Worm (Caenorhabditis elegans) whole organism, L3 larva: Measurements from ENCODE around the gene D2085.7.

ENCODE experiments used
- aly-2 ChIP-seq: fragments of 150-350 bp; optimal IDR thresholded peaks from 2 replicates; lab custom pipeline; 2014; ENCODE audit warnings: missing biosample characterization, missing genetic modification characterization
- ama-1 ChIP-seq: fragments of 150-350 bp; optimal IDR thresholded peaks from 2 replicates; lab custom pipeline; 2018
- lin-15B ChIP-seq: fragments of 150-350 bp; optimal IDR thresholded peaks from 2 replicates; lab custom pipeline; 2014; ENCODE audit warnings: missing biosample characterization, missing genetic modification characterization
- nhr-12 ChIP-seq: fragments of 150-350 bp; optimal IDR thresholded peaks from 2 replicates; lab custom pipeline; 2014; ENCODE audit warnings: missing biosample characterization, missing genetic modification characterization
- nhr-76 ChIP-seq: fragments of 150-350 bp; sonication (generic microtip); optimal IDR thresholded peaks from 5 replicates; lab custom pipeline; 2014; ENCODE audit warnings: missing biosample characterization, missing genetic modification characterization

DNA sequence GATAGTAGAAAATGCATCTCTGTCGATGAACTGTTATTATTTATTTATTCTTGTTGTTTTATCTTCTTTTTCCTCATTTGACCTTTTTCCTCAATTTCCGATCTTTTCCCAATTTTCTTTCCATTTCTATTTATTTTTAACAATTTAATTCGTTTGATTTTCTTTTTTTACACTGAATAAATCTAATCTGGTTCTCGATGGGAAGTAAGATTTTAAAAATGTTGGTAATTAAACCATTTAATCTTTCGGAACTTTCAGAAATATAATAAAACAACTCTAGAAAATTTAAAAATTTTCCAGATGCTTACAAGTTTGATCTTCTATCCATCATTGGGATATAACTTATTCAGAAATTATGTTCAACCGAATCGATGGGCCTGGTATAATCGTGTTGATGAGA is 34.6 kb upstream of the D2085.7 start, which contains the start of gene F28C6.8:
- TF ChIP-seq nhr-12 (tag; lab: Kevin White, UChicago) (no peak), ama-1 (no peak), nhr-76 (no peak), aly-2 (tag; lab: Kevin White, UChicago) (no peak), lin-15B (no peak)
